Worm (Caenorhabditis elegans) whole organism, midembryonic: ENCODE measurements around the gene K08F4.5.
A peak's percentile ranks its signal among the peaks of the same experiment; 100 is the strongest.

Source experiments
- T22C8.4 ChIP-seq: fragments of 200-800 bp; sonication (Bioruptor generic); IDR thresholded peaks from 2 replicates; pipeline ENCODE4 v1.3.6; 2022; ENCODE audit warnings: missing genetic modification characterization, missing compliant biosample characterization
- cog-1 ChIP-seq: sonication (generic microtip); optimal IDR thresholded peaks from 2 replicates; lab custom pipeline; 2016; ENCODE audit warnings: missing genetic modification characterization, missing compliant biosample characterization
- flt-1 ChIP-seq: fragments of 200-800 bp; sonication (Bioruptor generic); IDR thresholded peaks from 2 replicates; pipeline ENCODE4 v1.3.6; 2022; ENCODE audit warnings: missing genetic modification characterization, missing compliant biosample characterization
- klf-2 ChIP-seq: fragments of 200-800 bp; sonication (Bioruptor generic); conservative IDR thresholded peaks from 2 replicates; pipeline ENCODE4 v1.3.6; 2022; ENCODE audit warnings: missing genetic modification reagents, missing genetic modification characterization, missing compliant biosample characterization
- med-1 ChIP-seq: sonication (generic microtip); optimal IDR thresholded peaks from 2 replicates; lab custom pipeline; 2017; ENCODE audit warnings: missing genetic modification characterization, mild to moderate bottlenecking, missing compliant biosample characterization, antibody characterized with exemption, missing genetic modification reagents; ENCODE audit not compliant: insufficient read depth
- ztf-23 ChIP-seq: fragments of 200-800 bp; sonication (Bioruptor generic); IDR thresholded peaks from 2 replicates; pipeline ENCODE4 v1.3.6; 2022; ENCODE audit warnings: missing genetic modification reagents, missing genetic modification characterization, missing compliant biosample characterization
- ztf-29 ChIP-seq: fragments of 200-800 bp; sonication (Bioruptor generic); IDR thresholded peaks from 2 replicates; pipeline ENCODE4 v1.3.6; 2022; ENCODE audit warnings: missing genetic modification reagents, missing genetic modification characterization, missing compliant biosample characterization

- TF ChIP-seq ztf-23 (GFP tag; lab: Robert Waterston, UW): no peak
- no peak for TF ChIP-seq T22C8.4
- 0 out of 2 replicates have a peak, but pooled peaks have one; percentile 12 for TF ChIP-seq flt-1
- TF ChIP-seq med-1 (GFP tag; lab: Kevin White, UChicago): no peak
- no peak for TF ChIP-seq cog-1 (tag; lab: Kevin White, UChicago)
- TF ChIP-seq ztf-29 (GFP tag; lab: Robert Waterston, UW): no peak
- TF ChIP-seq klf-2 (GFP tag; lab: Robert Waterston, UW): no peak
These were observed 28.4 kb upstream of the K08F4.5 start for ce11 chrIV:10164086-10164485.
